Fruit fly (Drosophila melanogaster) Kc167 (cell line): ENCODE measurements around the gene Pka-C3.

Experiments
- Sin3A ChIP-seq: fragments of >200 bp; optimal IDR thresholded peaks from 2 replicates; lab custom pipeline; 2018; ENCODE audit warnings: missing external identifiers
- insv ChIP-seq: fragments of >200 bp; optimal IDR thresholded peaks from 3 replicates; lab custom pipeline; 2018; ENCODE audit warnings: missing external identifiers
- psq ChIP-seq: fragments of >200 bp; optimal IDR thresholded peaks from 2 replicates; lab custom pipeline; 2017; ENCODE audit warnings: missing external identifiers

- TF ChIP-seq psq (lab: Kevin White, UChicago) (no peak), Sin3A (no peak), insv (lab: Kevin White, UChicago) (no peak)
Observed at dm6 chr3L:15906262-15906661, 48.3 kb downstream of the Pka-C3 start.
